Fruit fly (Drosophila melanogaster): ENCODE data around the gene CG18404.

Gene CG18404

dm6 chr3R:30283037-30283590 lies 30.1 kb downstream of the CG18404 start:
- TF ChIP-seq sr (GFP tag; IDR thresholded peaks at IDR 0.05) (0 out of 3 replicates have a peak, but pooled peaks have one; percentile 19), lilli (GFP tag; optimal IDR thresholded peaks at IDR 0.05) (peak; percentile 1), Tbp (GFP tag; optimal IDR thresholded peaks at IDR 0.05) (no peak), CG32772 (GFP tag; IDR thresholded peaks at IDR 0.05) (no peak), BtbVII (GFP tag; optimal IDR thresholded peaks at IDR 0.05) (no peak), Aef1 (GFP tag; IDR thresholded peaks at IDR 0.05) (no peak), CG13894 (tag; optimal IDR thresholded peaks at IDR 0.05) (peak; percentile 67), gcm (GFP tag; optimal IDR thresholded peaks at IDR 0.05) (peak; percentile 24), CG9932 (GFP tag; IDR thresholded peaks at IDR 0.05) (peak; percentile 27; the same call in 1 of the 2 replicates), bigmax (GFP tag; optimal IDR thresholded peaks at IDR 0.05) (peak; percentile 75), Hr78 (GFP tag; optimal IDR thresholded peaks at IDR 0.05) (peak in 1 of 2 experiments; percentile 71), Med (GFP tag) (peak; percentile 20), tgo (GFP tag; IDR thresholded peaks at IDR 0.05) (no peak), gfzf (GFP tag; optimal IDR thresholded peaks at IDR 0.05) (no peak), Hmx (GFP tag; optimal IDR thresholded peaks at IDR 0.05) (no peak), Kr (GFP tag; optimal IDR thresholded peaks at IDR 0.05) (no peak), CG2120 (GFP tag; optimal IDR thresholded peaks at IDR 0.05) (peak; percentile 2), Elba2 (GFP tag; optimal IDR thresholded peaks at IDR 0.05) (no peak), CG15479 (GFP tag; optimal IDR thresholded peaks at IDR 0.05) (no peak), vvl (GFP tag; IDR thresholded peaks at IDR 0.05) (peak; percentile 47; the same call in 1 of the 2 replicates)

dm6 chr3R:30283940-30284339 lies 31.0 kb downstream of the CG18404 start:
- TF ChIP-seq hkb (optimal IDR thresholded peaks at IDR 0.05): no peak
- 0 out of 2 replicates have a peak, but pooled peaks have one; percentile 18 for TF ChIP-seq hkb (GFP tag; IDR thresholded peaks at IDR 0.05)
- TF ChIP-seq lola (GFP tag; optimal IDR thresholded peaks at IDR 0.05): no peak
- TF ChIP-seq TFAM (GFP tag; optimal IDR thresholded peaks at IDR 0.05): no peak
- no peak for TF ChIP-seq HmgD (GFP tag; optimal IDR thresholded peaks at IDR 0.05)
- TF ChIP-seq Oli (tag; optimal IDR thresholded peaks at IDR 0.05): peak; percentile 24
- peak; percentile 33 for TF ChIP-seq CG12391 (tag; optimal IDR thresholded peaks at IDR 0.05)
- 0 out of 3 replicates have a peak, but pooled peaks have one; percentile 23 for TF ChIP-seq CG17361 (GFP tag; IDR thresholded peaks at IDR 0.05)
- no peak for TF ChIP-seq CG4424 (GFP tag; optimal IDR thresholded peaks at IDR 0.05)
- TF ChIP-seq Mad (GFP tag; optimal IDR thresholded peaks at IDR 0.05): peak; percentile 4
- TF ChIP-seq CG14441 (GFP tag; IDR thresholded peaks at IDR 0.05): no peak
- TF ChIP-seq CG11695 (GFP tag; IDR thresholded peaks at IDR 0.05): 0 out of 3 replicates have a peak, but pooled peaks have one; percentile 26
- TF ChIP-seq CG12219 (GFP tag; optimal IDR thresholded peaks at IDR 0.05): no peak
- no peak for TF ChIP-seq disco-r (GFP tag; optimal IDR thresholded peaks at IDR 0.05)
- TF ChIP-seq PHDP (tag; optimal IDR thresholded peaks at IDR 0.05): peak; percentile 27
- TF ChIP-seq vvl (GFP tag; IDR thresholded peaks at IDR 0.05): peak; percentile 56
- TF ChIP-seq zfh1 (GFP tag; IDR thresholded peaks at IDR 0.05): peak; percentile 49; the same call in 1 of the 3 replicates
- no peak for TF ChIP-seq sens-2 (GFP tag; IDR thresholded peaks at IDR 0.05)
- TF ChIP-seq prd (optimal IDR thresholded peaks at IDR 0.05): no peak
- TF ChIP-seq prd (GFP tag; IDR thresholded peaks at IDR 0.05): peak; percentile 51
- peak; percentile 28 for TF ChIP-seq dmrt11E (tag; optimal IDR thresholded peaks at IDR 0.05)
- TF ChIP-seq Med (GFP tag): peak; percentile 31
- peak; percentile 9 for TF ChIP-seq Xbp1 (GFP tag; optimal IDR thresholded peaks at IDR 0.05)
- no peak for TF ChIP-seq klu (GFP tag; IDR thresholded peaks at IDR 0.05)
- TF ChIP-seq Dip3 (GFP tag; optimal IDR thresholded peaks at IDR 0.05): no peak
- peak; percentile 4 for TF ChIP-seq CG7839 (tag; optimal IDR thresholded peaks at IDR 0.05)
- 0 out of 3 replicates have a peak, but pooled peaks have one; percentile 43 for TF ChIP-seq z (GFP tag; IDR thresholded peaks at IDR 0.05)
- TF ChIP-seq Mes4 (GFP tag; optimal IDR thresholded peaks at IDR 0.05): no peak
- peak; percentile 58 for TF ChIP-seq CG1603 (tag; optimal IDR thresholded peaks at IDR 0.05)
- peak; percentile 65 for TF ChIP-seq Sox102F (GFP tag; optimal IDR thresholded peaks at IDR 0.05)
- TF ChIP-seq bsh (GFP tag; optimal IDR thresholded peaks at IDR 0.05): peak; percentile 46 to 65
- TF ChIP-seq sens (GFP tag): peak; percentile 49

All from whole organism, embryonic.